Fruit fly (Drosophila melanogaster): ENCODE data around the gene Spn.

The Spn gene

DNA sequence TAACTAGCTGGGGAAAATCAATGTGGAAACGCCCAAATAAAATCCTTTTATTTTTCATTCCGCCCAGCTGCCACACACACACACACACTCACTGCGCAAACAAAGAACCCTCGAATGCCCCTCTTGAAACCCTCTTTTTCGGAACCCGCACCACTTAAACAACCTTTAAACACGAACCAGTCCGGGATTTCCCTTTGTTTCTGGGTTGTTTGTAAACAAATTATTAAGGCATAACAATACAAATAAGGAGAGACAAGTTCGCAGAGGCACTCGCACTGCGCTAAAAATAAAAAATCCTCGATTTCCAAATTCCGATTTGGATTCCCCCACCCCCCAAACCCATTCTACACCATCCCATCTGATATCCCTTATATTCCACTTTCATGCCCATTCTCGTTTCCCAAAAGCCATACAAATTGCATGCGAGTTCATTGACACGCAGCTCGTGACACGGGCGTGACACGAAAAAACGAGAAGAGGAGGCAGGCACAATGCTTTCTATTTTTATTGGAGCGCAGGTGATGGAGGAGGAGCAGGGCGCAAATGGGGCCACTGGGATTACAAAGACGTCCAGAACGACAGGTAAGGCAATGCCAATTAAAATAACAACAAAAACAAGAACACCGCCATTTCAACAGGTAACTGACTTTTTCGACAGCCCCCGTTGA is 25.6 kb upstream of the Spn start (continued):
- TF ChIP-seq CG42726 (GFP tag; IDR thresholded peaks at IDR 0.05; ENCODE audit: partially characterized antibody) (peak; percentile 55; the same call in 1 of the 2 replicates), ranshi (GFP tag; IDR thresholded peaks at IDR 0.05) (no peak), CG17568 (GFP tag; optimal IDR thresholded peaks at IDR 0.05) (no peak), CG17829 (tag; optimal IDR thresholded peaks at IDR 0.05) (no peak), Lpt (GFP tag; optimal IDR thresholded peaks at IDR 0.05) (no peak), HmgD (GFP tag; optimal IDR thresholded peaks at IDR 0.05) (no peak), CG13424 (tag; optimal IDR thresholded peaks at IDR 0.05) (no peak), CG11085 (GFP tag; IDR thresholded peaks at IDR 0.05) (no peak), CG2202 (tag; optimal IDR thresholded peaks at IDR 0.05) (no peak), Fer3 (tag; optimal IDR thresholded peaks at IDR 0.05) (no peak), CG3163 (GFP tag; optimal IDR thresholded peaks at IDR 0.05) (no peak), Optix (GFP tag; IDR thresholded peaks at IDR 0.05) (no peak), CG4328 (GFP tag; optimal IDR thresholded peaks at IDR 0.05) (no peak), ab (GFP tag; optimal IDR thresholded peaks at IDR 0.05) (no peak), Poxn (GFP tag; IDR thresholded peaks at IDR 0.05) (no peak), CG15696 (tag; optimal IDR thresholded peaks at IDR 0.05) (no peak), rib (GFP tag; IDR thresholded peaks at IDR 0.05) (no peak), fru (optimal IDR thresholded peaks at IDR 0.05) (no peak), CG5245 (GFP tag; optimal IDR thresholded peaks at IDR 0.05) (no peak), CG8924 (tag; optimal IDR thresholded peaks at IDR 0.05) (no peak), CG7556 (GFP tag; optimal IDR thresholded peaks at IDR 0.05) (no peak), CG15073 (GFP tag; optimal IDR thresholded peaks at IDR 0.05) (no peak), Bgb (GFP tag; IDR thresholded peaks at IDR 0.05; ENCODE audit: partially characterized antibody) (peak; percentile 53), CG18764 (GFP tag; optimal IDR thresholded peaks at IDR 0.05) (no peak), danr (GFP tag; IDR thresholded peaks at IDR 0.05) (no peak), CG9817 (tag; optimal IDR thresholded peaks at IDR 0.05) (no peak), pan (optimal IDR thresholded peaks at IDR 0.05) (no peak), pan (GFP tag; optimal IDR thresholded peaks at IDR 0.05 in 1 of 2, IDR thresholded peaks at IDR 0.05 in 1 of 2) (no peak), Tbp (GFP tag; optimal IDR thresholded peaks at IDR 0.05) (no peak), CG17612 (GFP tag; IDR thresholded peaks at IDR 0.05) (no peak), CG16863 (GFP tag; optimal IDR thresholded peaks at IDR 0.05) (no peak), gsb (GFP tag; IDR thresholded peaks at IDR 0.05) (no peak), grau (tag; optimal IDR thresholded peaks at IDR 0.05) (no peak), ERR (GFP tag; optimal IDR thresholded peaks at IDR 0.05) (no peak), YL-1 (GFP tag; optimal IDR thresholded peaks at IDR 0.05) (no peak), Atf6 (GFP tag; IDR thresholded peaks at IDR 0.05) (no peak), Hr78 (GFP tag; optimal IDR thresholded peaks at IDR 0.05) (peak in 1 of 2 experiments; percentile 39), CG16813 (GFP tag; IDR thresholded peaks at IDR 0.05; ENCODE audit: partially characterized antibody) (peak; percentile 69), PHDP (tag; optimal IDR thresholded peaks at IDR 0.05) (no peak), CG11723 (GFP tag; optimal IDR thresholded peaks at IDR 0.05) (no peak), ftz-f1 (GFP tag; optimal IDR thresholded peaks at IDR 0.05) (no peak), CG4730 (GFP tag; IDR thresholded peaks at IDR 0.05) (no peak), CG12236 (GFP tag; optimal IDR thresholded peaks at IDR 0.05) (no peak), Fer1 (GFP tag; optimal IDR thresholded peaks at IDR 0.05) (no peak), CG15011 (GFP tag; optimal IDR thresholded peaks at IDR 0.05) (no peak), Dref (GFP tag; IDR thresholded peaks at IDR 0.05) (no peak), BEAF-32 (GFP tag; optimal IDR thresholded peaks at IDR 0.05) (peak; percentile 57), CG18599 (GFP tag; optimal IDR thresholded peaks at IDR 0.05) (no peak), Hmr (GFP tag; optimal IDR thresholded peaks at IDR 0.05) (no peak), mirr (GFP tag; optimal IDR thresholded peaks at IDR 0.05) (no peak), CG4707 (GFP tag; optimal IDR thresholded peaks at IDR 0.05) (no peak)
